Fruit fly (Drosophila melanogaster) whole organism, embryonic: Measurements from ENCODE around the gene CG7806.

Source experiments
- Atf3 ChIP-seq: fragments of 200-800 bp; sonication (Bioruptor generic); optimal IDR thresholded peaks from 3 replicates; lab custom pipeline; 2016; ENCODE audit warnings: missing biosample characterization, missing genetic modification characterization
- Awh ChIP-seq: fragments of 200-800 bp; sonication (Bioruptor generic); IDR thresholded peaks from 2 replicates; pipeline ENCODE4, ENCODE4 v1.3.6; 2022; ENCODE audit warnings: missing biosample characterization, missing genetic modification characterization
- Bgb ChIP-seq: fragments of 200-800 bp; sonication (Bioruptor generic); IDR thresholded peaks from 2 replicates; pipeline ENCODE4 v1.3.6; 2022; ENCODE audit warnings: missing biosample characterization, missing genetic modification characterization; ENCODE audit not compliant: partially characterized antibody
- CG10209 ChIP-seq: fragments of 200-800 bp; sonication (Bioruptor generic); optimal IDR thresholded peaks from 3 replicates; lab custom pipeline; 2017; ENCODE audit warnings: missing biosample characterization, mild to moderate bottlenecking, missing genetic modification characterization, missing genetic modification reagents
- CG10543 ChIP-seq: fragments of 200-800 bp; sonication (Bioruptor generic); optimal IDR thresholded peaks from 3 replicates; lab custom pipeline; 2017; ENCODE audit warnings: missing biosample characterization, mild to moderate bottlenecking, missing genetic modification characterization, moderate library complexity
- CG10979 ChIP-seq: fragments of 200-800 bp; sonication (Bioruptor generic); optimal IDR thresholded peaks from 2 replicates; lab custom pipeline; 2018; ENCODE audit warnings: missing biosample characterization, mild to moderate bottlenecking, missing genetic modification characterization, moderate library complexity
- CG11504 ChIP-seq: fragments of 200-800 bp; sonication (Bioruptor generic); optimal IDR thresholded peaks from 3 replicates; lab custom pipeline; 2019; ENCODE audit warnings: missing biosample characterization, mild to moderate bottlenecking, missing genetic modification characterization, moderate library complexity
- CG12155 ChIP-seq: fragments of 200-800 bp; sonication (Bioruptor generic); optimal IDR thresholded peaks from 3 replicates; lab custom pipeline; 2016; ENCODE audit warnings: missing biosample characterization, missing genetic modification characterization
- CG14965 ChIP-seq: fragments of 200-800 bp; sonication (Bioruptor generic); optimal IDR thresholded peaks from 2 replicates; lab custom pipeline; 2016; ENCODE audit warnings: missing biosample characterization, missing genetic modification characterization, borderline replicate concordance
- CG1647 ChIP-seq: fragments of 200-800 bp; sonication (Bioruptor generic); optimal IDR thresholded peaks from 3 replicates; lab custom pipeline; 2016; ENCODE audit warnings: missing biosample characterization, missing genetic modification characterization
- CG16863 ChIP-seq: fragments of 200-800 bp; sonication (Bioruptor generic); optimal IDR thresholded peaks from 3 replicates; lab custom pipeline; 2016; ENCODE audit warnings: missing biosample characterization, missing genetic modification characterization
- CG17359 ChIP-seq: fragments of 200-800 bp; sonication (Bioruptor generic); optimal IDR thresholded peaks from 3 replicates; lab custom pipeline; 2018; ENCODE audit warnings: missing biosample characterization, mild to moderate bottlenecking, missing genetic modification characterization, moderate library complexity
- CG31388 ChIP-seq: fragments of 200-800 bp; sonication (Bioruptor generic); optimal IDR thresholded peaks from 2 replicates; lab custom pipeline; 2016; ENCODE audit warnings: missing biosample characterization, missing genetic modification characterization
- CG33557 ChIP-seq: fragments of 200-800 bp; sonication (Bioruptor generic); optimal IDR thresholded peaks from 2 replicates; lab custom pipeline; 2019; ENCODE audit warnings: missing biosample characterization, mild to moderate bottlenecking, missing genetic modification characterization, moderate library complexity
- CG4282 ChIP-seq: fragments of 200-800 bp; sonication (Bioruptor generic); optimal IDR thresholded peaks from 2 replicates; lab custom pipeline; 2016; ENCODE audit warnings: missing biosample characterization, missing genetic modification characterization
- CG6272 ChIP-seq: fragments of 200-800 bp; sonication (Bioruptor generic); IDR thresholded peaks from 2 replicates; pipeline ENCODE4 v1.3.6; 2022; ENCODE audit warnings: missing biosample characterization, missing genetic modification characterization
- CkIIα-i1 ChIP-seq: fragments of 200-800 bp; sonication (Bioruptor generic); IDR thresholded peaks from 2 replicates; pipeline ENCODE4 v1.3.6; 2022; ENCODE audit warnings: missing biosample characterization, missing genetic modification characterization
- D19A ChIP-seq: fragments of 200-800 bp; optimal IDR thresholded peaks from 3 replicates; lab custom pipeline; 2019; ENCODE audit warnings: missing biosample characterization, mild to moderate bottlenecking, missing genetic modification characterization, moderate library complexity
- Dad ChIP-seq: fragments of 200-800 bp; sonication (Bioruptor generic); optimal IDR thresholded peaks from 3 replicates; lab custom pipeline; 2016; ENCODE audit warnings: missing biosample characterization, missing genetic modification characterization
- Dip2 ChIP-seq: fragments of 200-800 bp; sonication (Bioruptor generic); IDR thresholded peaks from 2 replicates; pipeline ENCODE4 v1.3.6; 2022; ENCODE audit warnings: missing biosample characterization, missing genetic modification characterization
- Drgx ChIP-seq: fragments of 200-800 bp; sonication (Bioruptor generic); IDR thresholded peaks from 2 replicates; pipeline ENCODE4 v1.3.6; 2022; ENCODE audit warnings: missing biosample characterization, missing genetic modification characterization
- Eip74EF ChIP-seq, 2 experiments: fragments of 200-800 bp in 1 of 2; fragments of >200 bp in 1 of 2; sonication (Bioruptor generic) in 1 of 2; optimal IDR thresholded peaks; 2 replicates each; lab custom pipeline; 2017 to 2019; ENCODE audit warnings: missing biosample characterization in 2 of 2, missing genetic modification characterization in 2 of 2, mild to moderate bottlenecking in 1 of 2, moderate library complexity in 1 of 2
- Fer2 ChIP-seq: fragments of 200-800 bp; sonication (Bioruptor generic); optimal IDR thresholded peaks from 2 replicates; lab custom pipeline; 2018; ENCODE audit warnings: missing biosample characterization, mild to moderate bottlenecking, missing genetic modification characterization, moderate library complexity
- GATAe ChIP-seq: fragments of 200-800 bp; sonication (Bioruptor generic); conservative IDR thresholded peaks from 2 replicates; pipeline ENCODE4 v1.3.6; 2022; ENCODE audit warnings: missing biosample characterization, missing genetic modification characterization
- H15 ChIP-seq: fragments of 200-800 bp; sonication (Bioruptor generic); IDR thresholded peaks from 3 replicates; pipeline ENCODE4 v1.3.6; 2022; ENCODE audit warnings: missing biosample characterization, missing genetic modification characterization
- Nf-YB ChIP-seq: fragments of 200-800 bp; sonication (Bioruptor generic); optimal IDR thresholded peaks from 3 replicates; lab custom pipeline; 2019; ENCODE audit warnings: missing biosample characterization, mild to moderate bottlenecking, missing genetic modification characterization, moderate library complexity
- Oaz ChIP-seq: fragments of 200-800 bp; sonication (Bioruptor generic); IDR thresholded peaks from 2 replicates; pipeline ENCODE4 v1.3.6; 2022; ENCODE audit warnings: missing biosample characterization, missing genetic modification characterization
- Ptx1 ChIP-seq: fragments of 200-800 bp; sonication (Bioruptor generic); IDR thresholded peaks from 2 replicates; pipeline ENCODE4 v1.3.6; 2022; ENCODE audit warnings: missing biosample characterization, missing genetic modification characterization
- Sin3A ChIP-seq: fragments of >200 bp; optimal IDR thresholded peaks from 2 replicates; lab custom pipeline; 2018
- Six4 ChIP-seq: fragments of 200-800 bp; sonication (Bioruptor generic); optimal IDR thresholded peaks from 2 replicates; lab custom pipeline; 2016; ENCODE audit warnings: missing biosample characterization, missing genetic modification characterization
- abd-A ChIP-seq: fragments of 200-800 bp; sonication (Bioruptor generic); optimal IDR thresholded peaks from 3 replicates; lab custom pipeline; 2019; ENCODE audit warnings: missing biosample characterization, mild to moderate bottlenecking, missing genetic modification characterization, moderate library complexity
- cg ChIP-seq: fragments of 200-800 bp; sonication (Bioruptor generic); optimal IDR thresholded peaks from 3 replicates; lab custom pipeline; 2019; ENCODE audit warnings: missing biosample characterization, mild to moderate bottlenecking, missing genetic modification characterization, moderate library complexity
- eve ChIP-seq, 2 experiments: fragments of >200 bp; optimal IDR thresholded peaks; 2 replicates each; lab custom pipeline; 2017; ENCODE audit warnings: missing biosample characterization in 2 of 2, missing genetic modification characterization in 2 of 2
- gcm2 ChIP-seq: fragments of 200-800 bp; sonication (Bioruptor generic); optimal IDR thresholded peaks from 2 replicates; lab custom pipeline; 2016; ENCODE audit warnings: missing biosample characterization, missing genetic modification characterization
- gro ChIP-seq: fragments of 200-800 bp; sonication (Bioruptor generic); optimal IDR thresholded peaks from 2 replicates; lab custom pipeline; 2016; ENCODE audit warnings: missing biosample characterization, missing genetic modification characterization
- gsb ChIP-seq: fragments of 200-800 bp; sonication (Bioruptor generic); IDR thresholded peaks from 2 replicates; pipeline ENCODE4 v1.3.6; 2022; ENCODE audit warnings: missing biosample characterization, missing genetic modification characterization
- h ChIP-seq: fragments of >200 bp; optimal IDR thresholded peaks from 2 replicates; lab custom pipeline; 2017
- ham ChIP-seq: fragments of 200-800 bp; sonication (Bioruptor generic); IDR thresholded peaks from 2 replicates; pipeline ENCODE4 v1.3.6; 2022; ENCODE audit warnings: missing biosample characterization, missing genetic modification characterization
- kah ChIP-seq: fragments of 200-800 bp; sonication (Bioruptor generic); optimal IDR thresholded peaks from 2 replicates; lab custom pipeline; 2018; ENCODE audit warnings: missing biosample characterization, mild to moderate bottlenecking, missing genetic modification characterization
- lov ChIP-seq, 2 experiments: fragments of 200-800 bp in 1 of 2; fragments of >200 bp in 1 of 2; sonication (Bioruptor generic) in 1 of 2; IDR thresholded peaks in 1 of 2; optimal IDR thresholded peaks in 1 of 2; 2 replicates in 1 of 2; 3 replicates in 1 of 2; pipeline versions ENCODE4 v1.3.6 to Lab custom; 2017 to 2022; ENCODE audit warnings: missing biosample characterization in 1 of 2, missing genetic modification characterization in 1 of 2
- mld ChIP-seq: fragments of 200-800 bp; sonication (Bioruptor generic); IDR thresholded peaks from 3 replicates; pipeline ENCODE4 v1.3.6; 2022; ENCODE audit warnings: missing biosample characterization, missing genetic modification characterization; ENCODE audit not compliant: partially characterized antibody
- nmo ChIP-seq: fragments of 200-800 bp; sonication (Bioruptor generic); optimal IDR thresholded peaks from 2 replicates; lab custom pipeline; 2018; ENCODE audit warnings: missing biosample characterization, mild to moderate bottlenecking, missing genetic modification characterization, moderate library complexity
- pros ChIP-seq: fragments of 200-800 bp; sonication (Bioruptor generic); optimal IDR thresholded peaks from 3 replicates; lab custom pipeline; 2019; ENCODE audit warnings: missing biosample characterization, mild to moderate bottlenecking, missing genetic modification characterization, moderate library complexity
- psq ChIP-seq: fragments of 200-800 bp; sonication (Bioruptor generic); optimal IDR thresholded peaks from 2 replicates; lab custom pipeline; 2017; ENCODE audit warnings: missing biosample characterization, missing genetic modification characterization
- scrt ChIP-seq: fragments of 200-800 bp; sonication (Bioruptor generic); optimal IDR thresholded peaks from 2 replicates; lab custom pipeline; 2018; ENCODE audit warnings: missing biosample characterization, mild to moderate bottlenecking, missing genetic modification characterization, moderate library complexity
- sima ChIP-seq: fragments of 200-800 bp; sonication (Bioruptor generic); optimal IDR thresholded peaks from 2 replicates; lab custom pipeline; 2016; ENCODE audit warnings: missing biosample characterization, missing genetic modification characterization
- tna ChIP-seq: fragments of 200-800 bp; sonication (Bioruptor generic); IDR thresholded peaks from 2 replicates; pipeline ENCODE4 v1.3.6; 2022; ENCODE audit warnings: missing biosample characterization, missing genetic modification characterization; ENCODE audit not compliant: partially characterized antibody
- ttk ChIP-seq: fragments of 200-800 bp; sonication (Bioruptor generic); IDR thresholded peaks from 2 replicates; pipeline ENCODE4 v2.1.2; 2022; ENCODE audit warnings: missing biosample characterization, missing genetic modification characterization
- vnd ChIP-seq: fragments of 200-800 bp; sonication (Bioruptor generic); IDR thresholded peaks from 3 replicates; pipeline ENCODE4 v1.3.6; 2022; ENCODE audit warnings: missing biosample characterization, missing genetic modification characterization; ENCODE audit not compliant: partially characterized antibody
- vvl ChIP-seq: fragments of 200-800 bp; sonication (Bioruptor generic); IDR thresholded peaks from 2 replicates; pipeline ENCODE4 v1.3.6; 2022; ENCODE audit warnings: missing biosample characterization, missing genetic modification characterization

Gene CG7806

DNA sequence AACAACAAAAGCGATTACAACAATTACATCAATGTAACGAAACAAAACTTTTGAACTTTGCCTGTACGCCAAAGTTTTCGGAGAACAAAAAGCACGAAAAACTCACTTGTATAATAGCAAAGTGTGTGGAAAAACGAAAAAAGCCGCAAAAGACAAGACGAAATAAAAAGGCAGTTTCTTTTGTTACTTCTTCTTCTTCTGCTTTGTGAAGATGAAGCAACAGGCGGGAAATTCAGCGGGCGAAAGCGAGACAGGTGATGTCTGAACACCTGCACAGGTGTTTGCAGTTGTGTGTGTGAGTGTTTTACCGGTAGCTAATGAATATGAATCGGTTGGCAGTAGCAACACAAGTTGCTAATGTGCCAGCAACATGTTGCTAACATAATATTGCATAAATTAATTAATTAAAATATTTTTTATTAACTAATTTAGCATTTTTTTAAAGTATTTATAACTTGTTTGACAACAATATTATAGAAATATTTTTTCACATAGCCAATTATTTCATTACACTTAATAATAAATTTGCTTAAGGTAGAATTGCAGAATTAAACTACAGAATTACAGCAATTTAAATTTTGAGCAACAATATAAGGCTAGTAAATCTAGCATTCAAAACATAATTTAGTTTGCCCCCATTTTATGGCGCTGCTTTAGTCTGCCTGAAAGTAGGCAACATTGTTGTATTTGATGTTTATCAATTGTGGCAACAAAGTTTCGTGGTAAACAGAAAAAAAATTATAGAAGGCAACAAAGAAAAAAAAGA, 44.3 kb upstream of the CG7806 start (continued):
- TF ChIP-seq tna (GFP tag; lab: Robert Waterston, UW) = no peak
- no peak for TF ChIP-seq CG14965
- no peak for TF ChIP-seq CG10543 (GFP tag; lab: Kevin White, UChicago)
- no peak for TF ChIP-seq gro (GFP tag; lab: Kevin White, UChicago)
- peak; percentile 84 for TF ChIP-seq cg
- no peak for TF ChIP-seq Sin3A
- no peak for TF ChIP-seq CG31388
- TF ChIP-seq Six4 (GFP tag; lab: Kevin White, UChicago) = no peak
- TF ChIP-seq gsb (GFP tag; lab: Robert Waterston, UW) = no peak
- peak; percentile 24 for TF ChIP-seq psq (GFP tag; lab: Kevin White, UChicago)
- peak in 1 of 2 experiments; percentile 66 for TF ChIP-seq eve (GFP tag; optimal IDR thresholded peaks at IDR 0.05; lab: Kevin White, UChicago)
- TF ChIP-seq CG1647 (GFP tag; lab: Kevin White, UChicago) = no peak
- TF ChIP-seq CkIIα-i1 = no peak
- no peak for TF ChIP-seq CG6272
- no peak for TF ChIP-seq Dad (GFP tag; lab: Kevin White, UChicago)
- no peak for TF ChIP-seq Drgx (GFP tag; lab: Robert Waterston, UW)
- TF ChIP-seq CG17359 (tag; lab: Kevin White, UChicago) = no peak
- TF ChIP-seq vnd (GFP tag; lab: Robert Waterston, UW) = no peak
- TF ChIP-seq D19A (tag; lab: Kevin White, UChicago) = peak; percentile 6
- TF ChIP-seq CG4282 (GFP tag; lab: Kevin White, UChicago) = no peak
- peak; percentile 99 for TF ChIP-seq CG11504 (tag; lab: Kevin White, UChicago)
- TF ChIP-seq nmo (GFP tag; lab: Kevin White, UChicago) = no peak
- TF ChIP-seq CG12155 (GFP tag; lab: Kevin White, UChicago) = no peak
- TF ChIP-seq h = no peak
- TF ChIP-seq GATAe (GFP tag; lab: Robert Waterston, UW) = no peak
- TF ChIP-seq Oaz (GFP tag; lab: Robert Waterston, UW) = no peak
- no peak for TF ChIP-seq Nf-YB (GFP tag; lab: Kevin White, UChicago)
- peak; percentile 79 for TF ChIP-seq scrt
- TF ChIP-seq kah (GFP tag; lab: Kevin White, UChicago) = peak; percentile 12
- TF ChIP-seq Ptx1 (GFP tag; lab: Robert Waterston, UW) = no peak
- no peak for TF ChIP-seq mld
- peak; percentile 63 for TF ChIP-seq abd-A (tag; lab: Kevin White, UChicago)
- no peak for TF ChIP-seq sima
- TF ChIP-seq lov (optimal IDR thresholded peaks at IDR 0.05; lab: Kevin White, UChicago) = no peak
- TF ChIP-seq lov (GFP tag; IDR thresholded peaks at IDR 0.05; lab: Robert Waterston, UW) = no peak
- TF ChIP-seq gcm2 (GFP tag; lab: Kevin White, UChicago) = no peak
- TF ChIP-seq ttk (GFP tag; lab: Robert Waterston, UW) = no peak
- no peak for TF ChIP-seq CG10209 (GFP tag; lab: Kevin White, UChicago)
- TF ChIP-seq H15 (GFP tag; lab: Robert Waterston, UW) = no peak
- TF ChIP-seq Fer2 (tag; lab: Kevin White, UChicago) = no peak
- no peak for TF ChIP-seq Bgb (GFP tag; lab: Robert Waterston, UW)
- TF ChIP-seq Dip2 (GFP tag; lab: Robert Waterston, UW) = no peak
- no peak for TF ChIP-seq CG33557 (GFP tag; lab: Kevin White, UChicago)
- no peak for TF ChIP-seq CG16863 (GFP tag; lab: Kevin White, UChicago)
- TF ChIP-seq Eip74EF (GFP tag; optimal IDR thresholded peaks at IDR 0.05; lab: Kevin White, UChicago) = no peak
- no peak for TF ChIP-seq ham (GFP tag; lab: Robert Waterston, UW)
- TF ChIP-seq Atf3 (GFP tag; lab: Kevin White, UChicago) = no peak
- TF ChIP-seq CG10979 (tag; lab: Kevin White, UChicago) = no peak
- TF ChIP-seq vvl = peak; percentile 80; the same call in 1 of the 2 replicates
- peak; percentile 86 for TF ChIP-seq pros (GFP tag; lab: Kevin White, UChicago)
- 0 out of 2 replicates have a peak, but pooled peaks have one; percentile 36 for TF ChIP-seq Awh (GFP tag; lab: Robert Waterston, UW)
